Worm (Caenorhabditis elegans) whole organism, mixed stage, embryonic: ENCODE data around the gene ketn-1.

Experiments used
- cnd-1 ChIP-seq: fragments of 200-800 bp; sonication (Bioruptor generic); optimal IDR thresholded peaks from 2 replicates; lab custom pipeline; 2018; ENCODE audit warnings: mild to moderate bottlenecking, missing genetic modification characterization, missing compliant biosample characterization
- lin-13 ChIP-seq: fragments of 150-350 bp; optimal IDR thresholded peaks from 2 replicates; lab custom pipeline; 2014; ENCODE audit warnings: missing biosample characterization, missing genetic modification characterization
- lsy-2 ChIP-seq: fragments of 150-350 bp; optimal IDR thresholded peaks from 2 replicates; lab custom pipeline; 2014; ENCODE audit warnings: missing biosample characterization, missing genetic modification characterization
- mep-1 ChIP-seq: fragments of 150-350 bp; optimal IDR thresholded peaks from 2 replicates; lab custom pipeline; 2017; ENCODE audit warnings: missing biosample characterization, missing genetic modification reagents, missing genetic modification characterization, inconsistent platforms
- nhr-237 ChIP-seq: fragments of 150-350 bp; optimal IDR thresholded peaks from 2 replicates; lab custom pipeline; 2014; ENCODE audit warnings: missing biosample characterization, missing genetic modification characterization
- nhr-76 ChIP-seq: sonication (generic microtip); optimal IDR thresholded peaks from 2 replicates; lab custom pipeline; 2017; ENCODE audit warnings: missing biosample characterization, missing genetic modification characterization
- snpc-4 ChIP-seq: fragments of 150-350 bp; optimal IDR thresholded peaks from 2 replicates; lab custom pipeline; 2014; ENCODE audit warnings: missing biosample characterization, missing genetic modification characterization
- ztf-11 ChIP-seq: fragments of 150-350 bp; optimal IDR thresholded peaks from 2 replicates; lab custom pipeline; 2014; ENCODE audit warnings: missing biosample characterization, missing genetic modification characterization

DNA sequence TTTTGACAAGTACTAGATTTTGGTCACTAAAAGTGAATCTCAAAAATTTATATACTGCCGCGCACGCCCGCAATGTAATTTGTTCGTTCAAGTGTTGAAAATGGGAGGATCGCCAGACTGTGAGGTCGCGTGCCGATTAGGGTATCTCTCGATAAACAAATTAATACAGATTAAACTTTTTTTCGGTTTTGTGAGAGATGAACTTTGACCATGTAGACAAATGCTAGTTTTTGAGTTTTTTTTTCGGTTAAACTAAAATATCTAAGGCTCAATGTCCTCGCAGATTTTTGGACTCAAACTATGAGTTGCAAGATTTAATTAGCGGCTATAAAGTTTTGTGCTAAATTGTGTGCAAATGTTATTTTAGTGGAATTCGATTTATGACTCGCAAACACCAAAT, 37.9 kb downstream of the ketn-1 start, which contains the start of gene dhs-15:
- TF ChIP-seq lin-13 (tag; lab: Kevin White, UChicago) (no peak), nhr-237 (tag; lab: Kevin White, UChicago) (no peak), nhr-76 (tag; lab: Kevin White, UChicago) (no peak), snpc-4 (tag; lab: Kevin White, UChicago) (no peak), cnd-1 (no peak), lsy-2 (no peak), mep-1 (tag; lab: Kevin White, UChicago) (no peak), ztf-11 (tag; lab: Kevin White, UChicago) (no peak)
